Worm (Caenorhabditis elegans) whole organism, L1 larva: ENCODE results near the gene ceeh-1.

Experiments used
- C34B4.2 ChIP-seq: sonication (generic microtip); optimal IDR thresholded peaks from 2 replicates; lab custom pipeline; 2017; ENCODE audit warnings: mild to moderate bottlenecking, missing genetic modification characterization, missing compliant biosample characterization
- aha-1 ChIP-seq: fragments of 150-350 bp; optimal IDR thresholded peaks from 2 replicates; lab custom pipeline; 2014; ENCODE audit warnings: missing biosample characterization, missing genetic modification characterization
- blmp-1 ChIP-seq: fragments of 150-350 bp; optimal IDR thresholded peaks from 2 replicates; lab custom pipeline; 2014; ENCODE audit warnings: missing biosample characterization, missing genetic modification characterization
- ceh-90 ChIP-seq: sonication (generic microtip); optimal IDR thresholded peaks from 2 replicates; lab custom pipeline; 2016; ENCODE audit warnings: missing genetic modification characterization, missing compliant biosample characterization
- dpl-1 ChIP-seq, 3 experiments: fragments of 150-350 bp in 2 of 3; sonication (generic microtip) in 1 of 3; optimal IDR thresholded peaks; 2 replicates each; lab custom pipeline; 2014 to 2017; ENCODE audit warnings: missing biosample characterization in 3 of 3, missing genetic modification characterization in 3 of 3, missing genetic modification reagents in 3 of 3
- dsc-1 ChIP-seq: sonication (generic microtip); optimal IDR thresholded peaks from 2 replicates; lab custom pipeline; 2016; ENCODE audit warnings: mild to moderate bottlenecking, missing genetic modification characterization, missing compliant biosample characterization
- efl-1 ChIP-seq, 4 experiments: fragments of 150-350 bp; optimal IDR thresholded peaks in 3 of 4; peaks in 1 of 4; 1 replicate in 1 of 4; 2 replicates in 3 of 4; lab custom pipeline; 2014; ENCODE audit warnings: missing biosample characterization in 2 of 4, missing genetic modification characterization in 2 of 4, missing genetic modification reagents in 2 of 4
- efl-3 ChIP-seq: fragments of 200-800 bp; sonication (Bioruptor generic); optimal IDR thresholded peaks from 2 replicates; lab custom pipeline; 2018; ENCODE audit warnings: mild to moderate bottlenecking, missing genetic modification characterization, missing compliant biosample characterization
- egl-27 ChIP-seq, 2 experiments: fragments of 150-350 bp in 1 of 2; sonication (generic microtip); optimal IDR thresholded peaks; 3 replicates each; lab custom pipeline; 2017 to 2018; ENCODE audit warnings: missing biosample characterization in 2 of 2, missing genetic modification characterization in 2 of 2, missing genetic modification reagents in 2 of 2
- elt-3 ChIP-seq, 6 experiments: fragments of 150-350 bp in 1 of 6; sonication (generic microtip); optimal IDR thresholded peaks; 2 replicates each; lab custom pipeline; 2017 to 2018; ENCODE audit warnings: missing biosample characterization in 6 of 6, missing genetic modification characterization in 6 of 6, inconsistent platforms in 1 of 6
- fkh-8 ChIP-seq: sonication (generic microtip); optimal IDR thresholded peaks from 2 replicates; lab custom pipeline; 2016; ENCODE audit warnings: mild to moderate bottlenecking, missing genetic modification characterization, missing compliant biosample characterization
- fos-1 ChIP-seq: fragments of 150-350 bp; optimal IDR thresholded peaks from 2 replicates; lab custom pipeline; 2014; ENCODE audit warnings: missing biosample characterization, missing genetic modification characterization
- irx-1 ChIP-seq: sonication (generic microtip); optimal IDR thresholded peaks from 2 replicates; lab custom pipeline; 2016; ENCODE audit warnings: missing genetic modification characterization, missing compliant biosample characterization
- lin-15B ChIP-seq: fragments of 150-350 bp; sonication (generic microtip); optimal IDR thresholded peaks from 3 replicates; lab custom pipeline; 2014; ENCODE audit warnings: missing biosample characterization, missing genetic modification characterization
- lin-35 ChIP-seq, 2 experiments: fragments of 150-350 bp; optimal IDR thresholded peaks; 2 replicates each; lab custom pipeline; 2014; ENCODE audit warnings: missing biosample characterization in 2 of 2, missing genetic modification characterization in 2 of 2, missing genetic modification reagents in 2 of 2
- lin-39 ChIP-seq: fragments of 150-350 bp; optimal IDR thresholded peaks from 2 replicates; lab custom pipeline; 2014; ENCODE audit warnings: missing biosample characterization, missing genetic modification reagents, missing genetic modification characterization
- mef-2 ChIP-seq: fragments of 150-350 bp; optimal IDR thresholded peaks from 2 replicates; lab custom pipeline; 2014; ENCODE audit warnings: missing biosample characterization, missing genetic modification characterization
- nhr-19 ChIP-seq: fragments of 200-800 bp; sonication (Bioruptor generic); conservative IDR thresholded peaks from 2 replicates; pipeline ENCODE4 v1.3.6; 2022; ENCODE audit warnings: missing genetic modification characterization, missing compliant biosample characterization
- nhr-20 ChIP-seq: sonication (generic microtip); optimal IDR thresholded peaks from 2 replicates; lab custom pipeline; 2016; ENCODE audit warnings: mild to moderate bottlenecking, missing genetic modification characterization, missing compliant biosample characterization
- nhr-28 ChIP-seq: fragments of 150-350 bp; optimal IDR thresholded peaks from 2 replicates; lab custom pipeline; 2014; ENCODE audit warnings: missing biosample characterization, missing genetic modification characterization
- nhr-71 ChIP-seq: sonication (generic microtip); optimal IDR thresholded peaks from 2 replicates; lab custom pipeline; 2016; ENCODE audit warnings: mild to moderate bottlenecking, missing genetic modification characterization, moderate library complexity, missing compliant biosample characterization
- pag-3 ChIP-seq: sonication (generic microtip); optimal IDR thresholded peaks from 2 replicates; lab custom pipeline; 2017; ENCODE audit warnings: missing genetic modification characterization, mild to moderate bottlenecking, missing compliant biosample characterization, antibody characterized with exemption, borderline replicate concordance; ENCODE audit not compliant: insufficient read depth
- pqm-1 ChIP-seq: sonication (generic microtip); optimal IDR thresholded peaks from 3 replicates; lab custom pipeline; 2017; ENCODE audit warnings: missing biosample characterization, missing genetic modification characterization
- rnt-1 ChIP-seq: sonication (generic microtip); optimal IDR thresholded peaks from 2 replicates; lab custom pipeline; 2016; ENCODE audit warnings: mild to moderate bottlenecking, missing genetic modification characterization, moderate library complexity, missing compliant biosample characterization
- skn-1 ChIP-seq: fragments of 150-350 bp; optimal IDR thresholded peaks from 2 replicates; lab custom pipeline; 2014; ENCODE audit warnings: missing biosample characterization, missing genetic modification characterization
- snu-23 ChIP-seq: sonication (generic microtip); optimal IDR thresholded peaks from 2 replicates; lab custom pipeline; 2016; ENCODE audit warnings: missing genetic modification characterization, missing compliant biosample characterization
- sox-4 ChIP-seq: sonication (generic microtip); optimal IDR thresholded peaks from 2 replicates; lab custom pipeline; 2016; ENCODE audit warnings: missing genetic modification characterization, missing compliant biosample characterization
- tbx-2 ChIP-seq: sonication (generic microtip); optimal IDR thresholded peaks from 2 replicates; lab custom pipeline; 2016; ENCODE audit warnings: missing genetic modification characterization, missing compliant biosample characterization
- tlp-1 ChIP-seq: fragments of 150-350 bp; optimal IDR thresholded peaks from 2 replicates; lab custom pipeline; 2014; ENCODE audit warnings: missing biosample characterization, missing genetic modification characterization
- zip-4 ChIP-seq: fragments of 200-800 bp; sonication (Bioruptor generic); optimal IDR thresholded peaks from 2 replicates; lab custom pipeline; 2018; ENCODE audit warnings: mild to moderate bottlenecking, missing genetic modification characterization, moderate library complexity, missing compliant biosample characterization
- ztf-11 ChIP-seq, 2 experiments: sonication (generic microtip); optimal IDR thresholded peaks; 2 replicates each; lab custom pipeline; 2016 to 2017; ENCODE audit warnings: missing genetic modification characterization in 2 of 2, missing biosample characterization in 1 of 2, missing compliant biosample characterization in 1 of 2

Gene ceeh-1

DNA sequence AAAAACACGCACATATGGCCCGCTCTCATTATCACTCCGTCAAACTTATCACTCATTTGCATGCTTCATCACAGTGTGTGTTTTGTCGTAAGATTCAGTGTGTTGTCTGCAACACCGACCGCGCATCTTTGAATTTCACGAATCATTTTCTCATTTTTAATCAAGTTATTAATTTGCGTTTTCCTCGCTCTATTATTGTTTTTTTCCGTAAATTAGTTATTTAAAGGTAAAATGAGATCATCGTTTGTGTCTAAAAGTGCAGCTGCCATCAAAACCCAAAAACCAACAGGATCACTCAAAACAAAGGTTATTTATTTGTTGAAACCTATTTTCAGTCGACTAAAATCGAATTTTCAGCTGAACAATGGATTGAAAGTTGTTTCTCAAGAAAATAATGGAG lies 47.6 kb upstream of the ceeh-1 start, which contains the start of the genes T24C4.5 and ucr-2.3:
Gene T24C4.5, minus strand, starts transcription at position 101 of the 400 bp plus-strand sequence.
Gene ucr-2.3, plus strand, starts transcription at position 227 of the 400 bp plus-strand sequence.
- TF ChIP-seq lin-35 (GFP tag; optimal IDR thresholded peaks at IDR 0.05; lab: Kevin White, UChicago), result no peak

- TF ChIP-seq rnt-1 (no peak), lin-39 (tag; lab: Kevin White, UChicago) (no peak), dpl-1 (GFP tag; optimal IDR thresholded peaks at IDR 0.05; lab: Kevin White, UChicago) (no peak)
Observed at ce11 chrIII:873432-873831, 41.4 kb upstream of the ceeh-1 start, which contains the start of gene clc-19. TSS of gene clc-19 (minus strand) at chrIII:873566.

DNA sequence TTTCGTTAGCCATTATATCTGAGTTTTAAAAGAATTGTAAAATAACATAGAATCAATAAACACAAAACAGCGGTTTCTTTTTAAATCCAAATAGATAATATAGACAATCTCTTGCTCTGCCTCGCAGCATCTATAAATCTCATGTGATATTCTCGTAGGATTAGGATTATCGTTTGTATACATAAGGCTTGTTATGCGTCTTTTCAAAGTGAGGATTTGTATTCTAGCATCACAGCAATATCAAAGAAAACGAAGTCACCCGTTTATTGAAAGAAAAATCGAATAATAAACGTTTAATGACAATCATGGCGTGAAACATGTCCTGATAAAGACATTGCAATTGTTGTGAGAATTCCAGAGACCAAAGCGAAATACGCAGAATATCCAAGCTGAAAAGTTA lies 40.3 kb upstream of the ceeh-1 start, which contains the start of the genes T24C4.3 and clc-20:
Gene T24C4.3, minus strand, starts transcription at position 101 of the 400 bp plus-strand sequence.
Gene clc-20, plus strand, starts transcription at position 211 of the 400 bp plus-strand sequence.
- TF ChIP-seq irx-1 (tag; lab: Kevin White, UChicago) (no peak), C34B4.2 (tag; lab: Kevin White, UChicago) (no peak), fkh-8 (peak; percentile 23), nhr-28 (tag; lab: Kevin White, UChicago) (no peak), snu-23 (GFP tag; lab: Kevin White, UChicago) (no peak), sox-4 (tag; lab: Kevin White, UChicago) (peak; percentile 28), tbx-2 (no peak), aha-1 (tag; lab: Kevin White, UChicago) (no peak), dsc-1 (tag; lab: Kevin White, UChicago) (peak; percentile 72)

DNA sequence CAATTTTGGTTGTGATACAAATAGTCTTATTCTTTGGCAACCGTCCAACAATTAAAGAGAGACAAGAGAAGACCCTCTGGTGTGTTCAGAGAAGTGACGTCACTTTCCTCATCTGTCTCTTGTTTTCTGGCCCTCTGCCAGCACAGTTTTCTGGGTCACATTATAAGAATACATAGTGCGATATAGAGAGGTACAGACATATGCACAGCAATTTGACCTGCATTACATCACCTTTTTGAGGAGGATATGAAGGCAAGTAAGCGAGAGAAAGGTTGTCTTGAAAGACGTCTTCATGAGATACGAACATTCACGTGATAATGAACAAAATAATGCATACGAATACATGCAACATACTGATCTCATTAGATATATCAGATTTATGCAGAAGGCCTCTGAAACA lies 38.5 kb upstream of the ceeh-1 start:
- no peak for TF ChIP-seq ceh-90 (tag; lab: Kevin White, UChicago)
- no peak for TF ChIP-seq egl-27 (tag; optimal IDR thresholded peaks at IDR 0.05; lab: Kevin White, UChicago)
- TF ChIP-seq mef-2 (tag; lab: Kevin White, UChicago), result no peak
- TF ChIP-seq pag-3, result no peak

- TF ChIP-seq elt-3 (tag; optimal IDR thresholded peaks at IDR 0.05; lab: Kevin White, UChicago), result no peak
- no peak for TF ChIP-seq tlp-1 (tag; lab: Kevin White, UChicago)
- no peak for TF ChIP-seq efl-1 (optimal IDR thresholded peaks at IDR 0.05; lab: Kevin White, UChicago)
- peak in 1 of 2 experiments; percentile 73 for TF ChIP-seq efl-1 (GFP tag; optimal IDR thresholded peaks at IDR 0.05 in 1 of 2; lab: Kevin White, UChicago)
Observed at ce11 chrIII:869869-870268, 37.8 kb upstream of the ceeh-1 start, which contains the start of gene T24C4.2. TSS of gene T24C4.2 (minus strand) at chrIII:869969.

ce11 chrIII:868866-869265 lies 36.8 kb upstream of the ceeh-1 start:
- TF ChIP-seq ztf-11 (tag; optimal IDR thresholded peaks at IDR 0.05; lab: Kevin White, UChicago) (peak in 1 of 2 experiments; percentile 45), lin-35 (GFP tag; optimal IDR thresholded peaks at IDR 0.05; lab: Kevin White, UChicago) (no peak)

- TF ChIP-seq fos-1 (tag; lab: Kevin White, UChicago) (peak; percentile 10), dpl-1 (GFP tag; optimal IDR thresholded peaks at IDR 0.05; lab: Kevin White, UChicago) (peak in 1 of 3 experiments; percentile 26), zip-4 (no peak), lin-15B (tag; lab: Kevin White, UChicago) (no peak), nhr-71 (tag; lab: Kevin White, UChicago) (peak; percentile 11), irx-1 (tag; lab: Kevin White, UChicago) (peak; percentile 8), nhr-20 (tag; lab: Kevin White, UChicago) (peak; percentile 13), snu-23 (GFP tag; lab: Kevin White, UChicago) (no peak), efl-3 (no peak), pqm-1 (tag; lab: Kevin White, UChicago) (no peak), nhr-19 (no peak), egl-27 (tag; optimal IDR thresholded peaks at IDR 0.05; lab: Kevin White, UChicago) (no peak), blmp-1 (tag; lab: Kevin White, UChicago) (peak; percentile 66), efl-1 (optimal IDR thresholded peaks at IDR 0.05; lab: Kevin White, UChicago) (no peak), efl-1 (GFP tag; optimal IDR thresholded peaks at IDR 0.05 in 1 of 2; lab: Kevin White, UChicago) (peak; percentile 16 to 84), lin-35 (GFP tag; optimal IDR thresholded peaks at IDR 0.05; lab: Kevin White, UChicago) (peak in 1 of 2 experiments; percentile 26), skn-1 (peak; percentile 41)
Observed at ce11 chrIII:861819-862356, 29.8 kb upstream of the ceeh-1 start, which contains the start of gene arx-4. TSS of gene arx-4 (plus strand) at chrIII:862306.
